Worm (Caenorhabditis elegans): ENCODE data around the gene arl-6.

arl-6 gene

DNA sequence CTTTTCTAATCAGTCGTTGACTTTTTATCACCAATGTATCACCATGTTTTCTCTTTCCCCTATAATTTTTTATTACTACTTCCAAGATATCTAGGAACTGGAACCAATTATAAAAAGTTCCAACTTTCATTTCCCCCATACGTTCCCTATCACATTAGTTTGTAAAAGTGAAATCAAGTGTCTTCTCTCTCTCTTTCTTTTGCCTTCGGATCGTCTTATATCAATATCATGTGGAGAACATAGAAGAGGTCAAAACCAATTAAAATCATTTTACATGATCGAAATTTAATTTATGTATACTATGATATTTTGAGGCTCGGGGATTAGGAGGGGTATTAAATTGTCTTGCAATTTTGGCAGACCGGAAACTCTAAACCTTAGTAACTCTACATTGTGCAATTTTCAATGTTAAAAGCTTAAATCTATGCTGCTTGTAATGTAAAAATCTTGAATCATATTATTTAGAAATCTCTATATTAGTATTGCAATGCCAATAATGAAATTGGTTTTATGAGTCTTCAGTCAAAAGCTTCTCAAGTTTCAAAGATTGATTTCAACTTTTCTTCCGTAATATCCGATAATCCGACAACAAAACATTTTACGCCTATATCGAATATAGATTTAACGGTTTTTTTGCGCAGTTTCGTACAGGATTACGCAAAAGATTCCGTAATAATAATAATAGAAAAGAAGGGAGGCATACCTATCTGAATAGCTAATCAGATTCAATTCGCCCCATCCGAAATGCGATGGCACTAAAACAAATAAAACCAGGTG lies 46.6 kb downstream of the arl-6 start:
- no peak for TF ChIP-seq dpff-1 (tag; optimal IDR thresholded peaks at IDR 0.05)
- TF ChIP-seq tlf-1 (GFP tag; optimal IDR thresholded peaks at IDR 0.05): no peak
- no peak for TF ChIP-seq snpc-3.4 (tag; optimal IDR thresholded peaks at IDR 0.05)
- TF ChIP-seq ekl-4 (GFP tag; IDR thresholded peaks at IDR 0.05): no peak
- no peak for TF ChIP-seq ztf-26 (tag; optimal IDR thresholded peaks at IDR 0.05)
- no peak for TF ChIP-seq C06A6.2 (GFP tag; conservative IDR thresholded peaks at IDR 0.05)

DNA sequence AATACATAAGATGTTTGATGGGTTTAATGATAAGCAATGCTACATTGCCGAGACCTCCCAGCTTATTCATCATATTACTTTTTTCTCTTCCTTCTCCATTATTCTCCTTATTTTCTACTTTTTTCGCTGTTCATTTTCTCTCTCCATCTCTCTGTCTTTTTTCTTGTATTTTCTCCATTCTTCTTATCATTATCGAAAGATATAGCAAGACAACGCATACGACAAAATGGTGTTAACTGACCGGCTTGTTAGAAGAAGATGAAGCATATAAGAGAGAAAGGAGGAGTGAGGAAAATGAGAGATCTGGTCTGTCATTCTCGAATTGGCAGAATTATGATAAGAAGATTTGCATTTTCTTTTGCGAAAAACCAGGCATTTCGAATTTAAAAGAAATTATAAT lies 47.8 kb downstream of the arl-6 start:
- no peak for TF ChIP-seq Y53G8AR.9 (GFP tag; conservative IDR thresholded peaks at IDR 0.05)
- TF ChIP-seq egl-44 (GFP tag; IDR thresholded peaks at IDR 0.05): no peak

DNA sequence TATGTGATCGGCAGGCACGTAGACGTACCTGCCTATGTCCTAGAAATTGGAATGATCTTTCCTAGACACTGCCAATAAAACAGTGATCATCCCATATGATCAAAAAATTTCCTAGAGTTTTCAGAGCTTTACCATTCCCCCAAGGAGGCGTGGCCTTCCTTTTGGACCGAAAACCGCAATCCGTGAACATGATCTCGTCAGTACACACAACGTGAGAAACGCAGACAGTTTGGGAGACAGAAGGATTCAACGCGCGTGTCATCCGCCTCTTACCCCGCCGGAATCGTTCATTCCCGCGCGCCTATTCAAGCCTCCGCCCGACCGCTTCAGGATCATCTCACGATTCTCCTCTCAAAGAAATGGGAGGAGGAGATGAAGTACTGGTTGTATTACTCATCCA lies 49.2 kb downstream of the arl-6 start, which contains the start of gene B0393.5:
Gene B0393.5, plus strand, starts transcription at position 301 of the 400 bp plus-strand sequence.
- TF ChIP-seq mcd-1 (GFP tag; IDR thresholded peaks at IDR 0.05) (no peak), lin-54 (GFP tag; optimal IDR thresholded peaks at IDR 0.05) (no peak), C06A6.2 (GFP tag; conservative IDR thresholded peaks at IDR 0.05) (no peak), snpc-1.3 (tag; optimal IDR thresholded peaks at IDR 0.05; ENCODE audit: insufficient read depth) (no peak), nfyb-1 (GFP tag; IDR thresholded peaks at IDR 0.05) (no peak), ztf-6 (GFP tag; IDR thresholded peaks at IDR 0.05) (no peak), rpc-1 (optimal IDR thresholded peaks at IDR 0.05) (no peak), rpc-1 (tag; optimal IDR thresholded peaks at IDR 0.05) (no peak), let-526 (GFP tag; IDR thresholded peaks at IDR 0.05) (no peak)

DNA sequence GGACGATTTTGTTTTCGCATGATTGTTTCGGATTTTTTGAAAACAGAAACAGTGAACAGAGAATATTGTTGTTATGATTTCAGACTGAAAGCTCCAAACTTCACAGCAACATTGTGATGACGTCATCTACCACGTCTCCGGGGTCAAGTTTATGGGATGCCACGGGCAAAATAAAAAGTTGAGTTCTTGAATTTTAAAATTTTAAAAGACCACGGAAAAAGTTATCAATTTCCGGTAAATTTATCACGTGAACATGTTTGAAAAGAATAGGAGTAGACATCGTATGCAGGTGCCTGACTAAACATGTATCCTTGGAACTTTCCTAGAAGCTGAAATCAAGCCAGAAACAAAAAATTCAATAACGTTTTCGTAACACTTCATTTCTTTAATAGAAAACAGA lies 51.1 kb downstream of the arl-6 start, which contains the start of gene B0393.4:
Gene B0393.4, minus strand, starts transcription at position 101 of the 400 bp plus-strand sequence.
- no peak for TF ChIP-seq madf-10 (tag; optimal IDR thresholded peaks at IDR 0.05)
- no peak for TF ChIP-seq nfyb-1 (GFP tag; IDR thresholded peaks at IDR 0.05)
- no peak for TF ChIP-seq madf-8 (GFP tag; conservative IDR thresholded peaks at IDR 0.05)
- TF ChIP-seq ztf-28 (GFP tag; IDR thresholded peaks at IDR 0.05): no peak
- no peak for TF ChIP-seq B0261.1 (tag; optimal IDR thresholded peaks at IDR 0.05)
- no peak for TF ChIP-seq aptf-2 (GFP tag; conservative IDR thresholded peaks at IDR 0.05)
- no peak for TF ChIP-seq pha-4 (tag; optimal IDR thresholded peaks at IDR 0.05)
- no peak for TF ChIP-seq tbx-9 (tag; optimal IDR thresholded peaks at IDR 0.05; ENCODE audit: borderline replicate concordance)
- TF ChIP-seq die-1 (tag; optimal IDR thresholded peaks at IDR 0.05): no peak
- no peak for TF ChIP-seq nhr-90 (tag; optimal IDR thresholded peaks at IDR 0.05)
- no peak for TF ChIP-seq repo-1 (tag; optimal IDR thresholded peaks at IDR 0.05)
- no peak for TF ChIP-seq zim-3 (tag; optimal IDR thresholded peaks at IDR 0.05)
- no peak for TF ChIP-seq dox-1 (GFP tag; IDR thresholded peaks at IDR 0.05)
- TF ChIP-seq unc-130 (GFP tag; optimal IDR thresholded peaks at IDR 0.05): no peak
- TF ChIP-seq akir-1 (GFP tag; optimal IDR thresholded peaks at IDR 0.05): no peak
- no peak for TF ChIP-seq bed-1 (GFP tag; IDR thresholded peaks at IDR 0.05)

DNA sequence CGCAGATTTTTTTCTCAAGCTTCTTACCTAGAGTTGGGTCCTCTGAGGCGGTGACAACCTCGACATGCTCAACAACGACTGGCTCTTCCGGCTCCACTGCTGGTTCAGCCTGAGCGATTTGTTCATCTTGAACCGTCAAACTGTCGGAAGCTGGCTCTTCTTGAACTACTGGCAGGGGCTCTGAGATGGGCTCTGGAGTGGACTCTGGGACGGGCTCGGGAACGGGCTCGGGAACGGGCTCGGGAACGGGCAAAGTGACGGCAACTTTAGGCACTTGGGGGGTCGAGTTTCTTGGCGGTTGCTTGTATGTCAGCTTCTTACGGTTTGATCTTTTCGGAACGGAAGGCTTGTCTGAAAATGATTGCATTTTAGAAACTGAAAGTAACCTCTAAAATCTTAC lies 51.8 kb downstream of the arl-6 start:
- peak; percentile 81 for TF ChIP-seq zfh-2 (GFP tag; conservative IDR thresholded peaks at IDR 0.05)
- peak; percentile 41; the same call in 1 of the 2 replicates for TF ChIP-seq egrh-3 (GFP tag; IDR thresholded peaks at IDR 0.05)
- TF ChIP-seq C06A6.2 (GFP tag; conservative IDR thresholded peaks at IDR 0.05): no peak

All from whole organism, young adult.